Worm (Caenorhabditis elegans) whole organism, L4 larva: Measurements from ENCODE around the gene F54D8.10.

Experiments
- F10B5.3 ChIP-seq: sonication (generic microtip); optimal IDR thresholded peaks from 2 replicates; lab custom pipeline; 2016; ENCODE audit warnings: mild to moderate bottlenecking, missing genetic modification characterization, missing compliant biosample characterization
- F26F4.8 ChIP-seq: fragments of 200-800 bp; sonication (Bioruptor generic); conservative IDR thresholded peaks from 2 replicates; pipeline ENCODE4 v1.3.6; 2022; ENCODE audit warnings: missing genetic modification characterization, missing compliant biosample characterization
- F44E2.7 ChIP-seq: fragments of 200-800 bp; sonication (Bioruptor generic); IDR thresholded peaks from 2 replicates; pipeline ENCODE4 v2.1.2; 2022; ENCODE audit warnings: missing genetic modification characterization, missing compliant biosample characterization
- Y105C5A.15 ChIP-seq: fragments of 200-800 bp; sonication (Bioruptor generic); IDR thresholded peaks from 2 replicates; pipeline ENCODE4 v1.3.6; 2022; ENCODE audit warnings: missing genetic modification characterization, missing compliant biosample characterization
- ZK546.5 ChIP-seq, 2 experiments: sonication (generic microtip); optimal IDR thresholded peaks; 2 replicates each; lab custom pipeline; 2017; ENCODE audit warnings: missing biosample characterization in 2 of 2, missing genetic modification characterization in 2 of 2
- ama-1 ChIP-seq: fragments of 150-350 bp; optimal IDR thresholded peaks from 2 replicates; lab custom pipeline; 2014; ENCODE audit warnings: inconsistent platforms, mixed read lengths
- arid-1 ChIP-seq: fragments of 200-800 bp; sonication (Bioruptor generic); conservative IDR thresholded peaks from 2 replicates; pipeline ENCODE4 v1.3.6; 2022; ENCODE audit warnings: missing genetic modification reagents, missing genetic modification characterization, missing compliant biosample characterization
- ceh-28 ChIP-seq: fragments of 150-350 bp; optimal IDR thresholded peaks from 2 replicates; lab custom pipeline; 2014; ENCODE audit warnings: missing biosample characterization, missing genetic modification reagents, missing genetic modification characterization
- ceh-44 ChIP-seq: fragments of 200-800 bp; sonication (Bioruptor generic); IDR thresholded peaks from 2 replicates; pipeline ENCODE4 v1.3.6; 2022; ENCODE audit warnings: missing genetic modification reagents, missing genetic modification characterization, missing compliant biosample characterization
- ces-1 ChIP-seq: fragments of 150-350 bp; sonication (generic microtip); optimal IDR thresholded peaks from 4 replicates; lab custom pipeline; 2014; ENCODE audit warnings: missing biosample characterization, missing genetic modification reagents, missing genetic modification characterization
- cey-2 ChIP-seq: sonication (generic microtip); optimal IDR thresholded peaks from 3 replicates; lab custom pipeline; 2017; ENCODE audit warnings: missing genetic modification characterization, mild to moderate bottlenecking, missing compliant biosample characterization, antibody characterized with exemption, borderline replicate concordance; ENCODE audit not compliant: insufficient read depth
- daf-19 ChIP-seq: fragments of 200-800 bp; sonication (Bioruptor generic); conservative IDR thresholded peaks from 2 replicates; pipeline ENCODE4 v1.3.6; 2022; ENCODE audit warnings: missing genetic modification characterization, missing compliant biosample characterization
- daf-8 ChIP-seq: fragments of 200-800 bp; sonication (Bioruptor generic); IDR thresholded peaks from 2 replicates; pipeline ENCODE4 v1.3.6; 2022; ENCODE audit warnings: missing genetic modification characterization, missing compliant biosample characterization
- duxl-1 ChIP-seq: sonication (generic microtip); optimal IDR thresholded peaks from 2 replicates; lab custom pipeline; 2016; ENCODE audit warnings: mild to moderate bottlenecking, missing genetic modification characterization, moderate library complexity, missing compliant biosample characterization; ENCODE audit not compliant: poor library complexity
- hlh-11 ChIP-seq: fragments of 200-800 bp; sonication (Bioruptor generic); optimal IDR thresholded peaks from 2 replicates; lab custom pipeline; 2018; ENCODE audit warnings: mild to moderate bottlenecking, missing genetic modification characterization, missing compliant biosample characterization
- hlh-30 ChIP-seq: sonication (generic microtip); optimal IDR thresholded peaks from 2 replicates; lab custom pipeline; 2017; ENCODE audit warnings: antibody characterized with exemption, mild to moderate bottlenecking, missing genetic modification characterization, missing compliant biosample characterization; ENCODE audit not compliant: insufficient read depth
- hmg-1.1 ChIP-seq: fragments of 200-800 bp; sonication (Bioruptor generic); IDR thresholded peaks from 2 replicates; pipeline ENCODE4 v1.3.6; 2022; ENCODE audit warnings: missing genetic modification reagents, missing genetic modification characterization, missing compliant biosample characterization
- jun-1 ChIP-seq: fragments of 150-350 bp; optimal IDR thresholded peaks from 2 replicates; lab custom pipeline; 2014; ENCODE audit warnings: missing biosample characterization, missing genetic modification reagents, missing genetic modification characterization
- lim-7 ChIP-seq: fragments of 200-800 bp; sonication (Bioruptor generic); IDR thresholded peaks from 2 replicates; pipeline ENCODE4 v1.3.6; 2022; ENCODE audit warnings: missing genetic modification characterization, missing compliant biosample characterization
- lin-1 ChIP-seq: fragments of 200-800 bp; sonication (Bioruptor generic); IDR thresholded peaks from 2 replicates; pipeline ENCODE4 v1.3.6; 2022; ENCODE audit warnings: missing genetic modification reagents, missing genetic modification characterization, missing compliant biosample characterization
- lsy-2 ChIP-seq, 2 experiments: fragments of 150-350 bp in 1 of 2; sonication (generic microtip) in 1 of 2; optimal IDR thresholded peaks; 2 replicates each; lab custom pipeline; 2014 to 2017; ENCODE audit warnings: missing biosample characterization in 2 of 2, missing genetic modification characterization in 2 of 2
- madf-5 ChIP-seq, 2 experiments: fragments of 200-800 bp; sonication (Bioruptor generic); IDR thresholded peaks; 2 replicates each; pipeline ENCODE4 v1.3.6; 2022; ENCODE audit warnings: missing compliant biosample characterization in 2 of 2, missing genetic modification characterization in 2 of 2
- mdl-1 ChIP-seq, 2 experiments: fragments of 150-350 bp in 1 of 2; sonication (generic microtip) in 1 of 2; optimal IDR thresholded peaks; 2 replicates each; lab custom pipeline; 2014 to 2017; ENCODE audit warnings: missing biosample characterization in 2 of 2, missing genetic modification characterization in 2 of 2
- mdt-29 ChIP-seq: fragments of 200-800 bp; sonication (Bioruptor generic); IDR thresholded peaks from 2 replicates; pipeline ENCODE4 v1.3.6; 2022; ENCODE audit warnings: missing genetic modification reagents, missing genetic modification characterization, missing compliant biosample characterization
- mes-2 ChIP-seq: sonication (generic microtip); optimal IDR thresholded peaks from 2 replicates; lab custom pipeline; 2016; ENCODE audit warnings: missing genotype, mild to moderate bottlenecking, missing genetic modification characterization, missing compliant biosample characterization; ENCODE audit not compliant: poor library complexity, severe bottlenecking
- nhr-10 ChIP-seq: fragments of 150-350 bp; optimal IDR thresholded peaks from 2 replicates; lab custom pipeline; 2014; ENCODE audit warnings: missing biosample characterization, missing genetic modification characterization
- nhr-111 ChIP-seq: fragments of 200-800 bp; sonication (Bioruptor generic); optimal IDR thresholded peaks from 2 replicates; lab custom pipeline; 2018; ENCODE audit warnings: mild to moderate bottlenecking, missing genetic modification characterization, missing compliant biosample characterization
- nhr-42 ChIP-seq: fragments of 200-800 bp; sonication (Bioruptor generic); IDR thresholded peaks from 2 replicates; pipeline ENCODE4 v1.3.6; 2022; ENCODE audit warnings: missing genetic modification characterization, missing compliant biosample characterization
- nhr-48 ChIP-seq: sonication (generic microtip); optimal IDR thresholded peaks from 2 replicates; lab custom pipeline; 2016; ENCODE audit warnings: mild to moderate bottlenecking, missing genetic modification characterization, missing compliant biosample characterization
- nhr-6 ChIP-seq: fragments of 150-350 bp; optimal IDR thresholded peaks from 2 replicates; lab custom pipeline; 2014; ENCODE audit warnings: missing biosample characterization, missing genetic modification characterization
- nhr-76 ChIP-seq: fragments of 150-350 bp; optimal IDR thresholded peaks from 2 replicates; lab custom pipeline; 2014; ENCODE audit warnings: missing biosample characterization, missing genetic modification characterization
- saeg-2 ChIP-seq: fragments of 200-800 bp; sonication (Bioruptor generic); IDR thresholded peaks from 2 replicates; pipeline ENCODE4 v1.3.6; 2022; ENCODE audit warnings: missing genetic modification reagents, missing genetic modification characterization, missing compliant biosample characterization
- sdz-12 ChIP-seq: fragments of 200-800 bp; sonication (Bioruptor generic); optimal IDR thresholded peaks from 2 replicates; lab custom pipeline; 2018; ENCODE audit warnings: mild to moderate bottlenecking, missing genetic modification characterization, missing compliant biosample characterization
- set-16 ChIP-seq: fragments of 200-800 bp; sonication (Bioruptor generic); IDR thresholded peaks from 2 replicates; pipeline ENCODE4 v1.3.6; 2022; ENCODE audit warnings: missing genetic modification reagents, missing genetic modification characterization, missing compliant biosample characterization
- snpc-1.2 ChIP-seq: fragments of 200-800 bp; sonication (Bioruptor generic); IDR thresholded peaks from 2 replicates; pipeline ENCODE4 v1.3.6; 2022; ENCODE audit warnings: missing genetic modification reagents, missing genetic modification characterization, missing compliant biosample characterization
- spr-3 ChIP-seq: fragments of 200-800 bp; sonication (Bioruptor generic); optimal IDR thresholded peaks from 2 replicates; lab custom pipeline; 2018; ENCODE audit warnings: mild to moderate bottlenecking, missing genetic modification characterization, missing compliant biosample characterization
- tag-97 ChIP-seq: fragments of 200-800 bp; sonication (Bioruptor generic); IDR thresholded peaks from 2 replicates; pipeline ENCODE4 v1.3.6; 2022; ENCODE audit warnings: missing genetic modification characterization, missing compliant biosample characterization
- unc-130 ChIP-seq: sonication (generic microtip); optimal IDR thresholded peaks from 2 replicates; lab custom pipeline; 2016; ENCODE audit warnings: missing genetic modification reagents, missing genetic modification characterization, missing compliant biosample characterization
- zag-1 ChIP-seq: fragments of 150-350 bp; optimal IDR thresholded peaks from 2 replicates; lab custom pipeline; 2014; ENCODE audit warnings: missing biosample characterization, missing genetic modification characterization
- zfp-2 ChIP-seq: sonication (generic microtip); optimal IDR thresholded peaks from 2 replicates; lab custom pipeline; 2016; ENCODE audit warnings: mild to moderate bottlenecking, missing genetic modification characterization, missing compliant biosample characterization
- zip-11 ChIP-seq: fragments of 200-800 bp; sonication (Bioruptor generic); IDR thresholded peaks from 2 replicates; pipeline ENCODE4 v1.3.6; 2022; ENCODE audit warnings: missing genetic modification characterization, missing compliant biosample characterization
- zip-2 ChIP-seq: fragments of 150-350 bp; optimal IDR thresholded peaks from 2 replicates; lab custom pipeline; 2014; ENCODE audit warnings: missing biosample characterization, missing genetic modification characterization
- ztf-11 ChIP-seq: fragments of 150-350 bp; optimal IDR thresholded peaks from 2 replicates; lab custom pipeline; 2014; ENCODE audit warnings: missing biosample characterization, missing genetic modification characterization

Gene F54D8.10

DNA sequence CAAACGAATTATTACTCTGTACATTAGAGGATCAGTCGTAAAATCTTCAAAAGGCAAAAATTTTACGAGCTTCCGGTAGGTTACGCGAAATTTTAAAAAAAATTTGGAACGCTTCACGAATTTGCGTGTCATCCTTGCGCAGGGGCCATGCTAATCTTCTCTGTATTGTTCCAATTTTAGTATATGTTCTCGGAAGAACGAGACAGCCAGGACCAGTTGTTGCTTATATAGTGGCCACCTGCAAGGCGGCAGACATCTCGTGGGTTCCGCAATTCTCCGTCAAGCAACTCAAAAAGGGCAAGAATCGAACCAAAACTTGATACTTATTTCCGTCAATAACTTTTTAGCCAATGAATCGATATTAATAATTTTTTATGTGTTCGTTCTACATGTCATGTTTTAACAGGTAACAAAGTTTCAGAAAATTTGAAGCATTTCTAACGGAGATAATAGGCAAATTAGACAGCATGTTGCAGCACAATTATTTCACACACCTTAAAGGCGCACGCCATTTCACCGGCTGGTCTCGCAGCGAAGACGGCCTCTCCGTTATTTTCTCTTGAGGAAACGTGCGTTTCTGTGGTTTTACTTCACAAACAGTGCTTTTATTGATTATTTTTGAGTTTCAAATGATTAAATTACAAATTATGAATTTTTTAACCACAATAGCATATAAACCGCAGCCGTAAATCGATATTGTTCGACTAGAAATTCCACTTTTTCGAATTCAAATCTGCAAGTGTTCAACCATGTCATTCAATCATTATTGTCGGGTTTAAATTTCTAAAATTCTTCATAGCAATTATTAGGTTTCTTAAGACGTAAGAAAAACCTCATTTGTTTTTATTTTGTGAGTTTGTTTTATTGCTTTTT lies 13.7 kb upstream of the F54D8.10 start (continued):
- peak in 1 of 2 experiments; percentile 5 for TF ChIP-seq mdl-1 (tag; optimal IDR thresholded peaks at IDR 0.05; lab: Kevin White, UChicago)
- no peak for TF ChIP-seq nhr-76 (tag; lab: Kevin White, UChicago)
- TF ChIP-seq F10B5.3 (tag; lab: Kevin White, UChicago) = peak; percentile 83
- peak; percentile 48 to 78 for TF ChIP-seq lsy-2 (tag; optimal IDR thresholded peaks at IDR 0.05; lab: Kevin White, UChicago)
- peak; percentile 92 for TF ChIP-seq F26F4.8
- TF ChIP-seq ces-1 (GFP tag; lab: Kevin White, UChicago) = no peak
- TF ChIP-seq nhr-10 (tag; lab: Kevin White, UChicago) = no peak
- TF ChIP-seq ceh-28 (tag; lab: Kevin White, UChicago) = no peak
- TF ChIP-seq duxl-1 (tag; lab: Kevin White, UChicago) = peak; percentile 87
- TF ChIP-seq ZK546.5 (tag; optimal IDR thresholded peaks at IDR 0.05; lab: Kevin White, UChicago) = no peak
- peak; percentile 42; the same call in 1 of the 2 replicates for TF ChIP-seq set-16 (GFP tag; lab: Robert Waterston, UW)
- no peak for TF ChIP-seq zag-1
- peak; percentile 18 for TF ChIP-seq hlh-30 (tag; lab: Kevin White, UChicago)
- no peak for TF ChIP-seq ztf-11 (tag; lab: Kevin White, UChicago)
- TF ChIP-seq hlh-11 (tag; lab: Kevin White, UChicago) = peak; percentile 83
- peak; percentile 78; the same call in 1 of the 2 replicates for TF ChIP-seq saeg-2 (GFP tag; lab: Robert Waterston, UW)
- peak in 1 of 2 experiments; percentile 85; a peak in 2 of 4 replicates for TF ChIP-seq madf-5 (GFP tag; IDR thresholded peaks at IDR 0.05; lab: Robert Waterston, UW)
- TF ChIP-seq nhr-111 (GFP tag; lab: Kevin White, UChicago) = peak; percentile 81
- peak; percentile 73; the same call in 1 of the 2 replicates for TF ChIP-seq lin-1 (GFP tag; lab: Robert Waterston, UW)
- TF ChIP-seq zip-2 = peak; percentile 30
- TF ChIP-seq nhr-6 (tag; lab: Kevin White, UChicago) = peak; percentile 46
- peak; percentile 81 for TF ChIP-seq ceh-44 (GFP tag; lab: Robert Waterston, UW)
- peak; percentile 86 for TF ChIP-seq nhr-48
- peak; percentile 76; the same call in 1 of the 2 replicates for TF ChIP-seq daf-8
- peak; percentile 87 for TF ChIP-seq daf-19
- TF ChIP-seq F44E2.7 (GFP tag; lab: Robert Waterston, UW) = 0 out of 2 replicates have a peak, but pooled peaks have one; percentile 75
- peak; percentile 86 for TF ChIP-seq snpc-1.2 (GFP tag; lab: Robert Waterston, UW)
- TF ChIP-seq unc-130 (GFP tag; lab: Kevin White, UChicago) = peak; percentile 46
- TF ChIP-seq mes-2 (tag; lab: Kevin White, UChicago) = peak; percentile 93
- TF ChIP-seq sdz-12 (GFP tag; lab: Kevin White, UChicago) = peak; percentile 67
- peak; percentile 95 for TF ChIP-seq arid-1 (GFP tag; lab: Robert Waterston, UW)
- peak; percentile 72; the same call in 1 of the 2 replicates for TF ChIP-seq Y105C5A.15 (GFP tag; lab: Robert Waterston, UW)
- peak; percentile 63 for TF ChIP-seq zfp-2 (tag; lab: Kevin White, UChicago)
- TF ChIP-seq zip-11 (GFP tag; lab: Robert Waterston, UW) = 0 out of 2 replicates have a peak, but pooled peaks have one; percentile 28
- TF ChIP-seq nhr-42 = peak; percentile 93
- TF ChIP-seq cey-2 = no peak
- TF ChIP-seq hmg-1.1 = peak; percentile 93
- peak; percentile 41 for TF ChIP-seq ama-1
- peak; percentile 84; the same call in 1 of the 2 replicates for TF ChIP-seq mdt-29 (GFP tag; lab: Robert Waterston, UW)

DNA sequence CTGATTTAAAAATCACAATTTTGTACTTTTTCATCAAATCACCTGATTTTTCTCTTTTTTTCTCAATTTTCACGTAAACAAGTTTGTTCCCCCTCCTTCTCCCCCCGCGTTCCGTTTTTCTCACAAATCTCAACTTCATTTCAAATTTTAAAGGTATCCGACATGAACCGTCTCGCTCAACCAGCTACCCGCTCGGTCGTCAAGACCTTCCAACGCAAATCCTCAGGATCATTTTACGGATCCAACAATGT lies 13.1 kb upstream of the F54D8.10 start, which contains the start of gene cox-6A:
Gene cox-6A, plus strand, starts transcription at position 152 of the 251 bp plus-strand sequence.
- TF ChIP-seq jun-1 = no peak
- TF ChIP-seq sdz-12 (GFP tag; lab: Kevin White, UChicago) = no peak
- TF ChIP-seq lim-7 (GFP tag; lab: Robert Waterston, UW) = no peak
- TF ChIP-seq tag-97 = no peak
- no peak for TF ChIP-seq spr-3 (GFP tag; lab: Kevin White, UChicago)
- TF ChIP-seq, all 104 proteins: peak for 0
